Worm (Caenorhabditis elegans): ENCODE results near the gene str-141.

The str-141 gene

DNA sequence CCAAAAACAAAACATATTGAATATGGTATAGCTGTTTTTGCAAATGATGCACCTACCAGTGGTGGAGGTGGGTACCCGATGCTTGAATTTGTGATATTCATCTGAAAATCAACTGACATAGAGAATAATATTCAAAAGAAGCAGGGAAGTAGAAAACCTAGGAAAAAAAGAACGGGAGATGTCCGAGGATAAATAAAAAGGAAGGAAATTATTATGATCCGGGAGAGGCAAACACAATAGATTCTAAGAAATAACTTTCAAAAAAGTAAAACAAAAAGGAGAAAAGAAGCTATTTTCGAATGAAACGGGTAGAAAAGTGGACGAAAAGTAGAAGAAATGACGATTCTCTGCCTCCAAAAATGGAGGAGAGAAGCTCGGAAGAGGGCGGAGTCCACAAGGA lies 29.3 kb upstream of the str-141 start, which contains the start of gene npr-25:
npr-25 (minus strand) TSS at position 101 of the 400 bp plus-strand sequence.
- TF ChIP-seq ztf-4 (tag; optimal IDR thresholded peaks at IDR 0.05) (no peak), elt-3 (tag; optimal IDR thresholded peaks at IDR 0.05) (no peak)

ce11 chrV:11351263-11351662 lies 27.6 kb upstream of the str-141 start:
- TF ChIP-seq ztf-11 (tag; optimal IDR thresholded peaks at IDR 0.05) (no peak), snpc-4 (tag; optimal IDR thresholded peaks at IDR 0.05) (no peak), nhr-11 (tag; optimal IDR thresholded peaks at IDR 0.05) (no peak), mbf-1 (tag; optimal IDR thresholded peaks at IDR 0.05) (no peak), F13H6.1 (tag; optimal IDR thresholded peaks at IDR 0.05) (no peak), sma-3 (GFP tag; optimal IDR thresholded peaks at IDR 0.05) (no peak), elt-1 (tag; optimal IDR thresholded peaks at IDR 0.05) (no peak), unc-55 (GFP tag; optimal IDR thresholded peaks at IDR 0.05) (no peak), sma-9 (GFP tag; optimal IDR thresholded peaks at IDR 0.05) (no peak), sma-9 (tag; optimal IDR thresholded peaks at IDR 0.05) (no peak), gmeb-1 (tag; optimal IDR thresholded peaks at IDR 0.05) (no peak)

DNA sequence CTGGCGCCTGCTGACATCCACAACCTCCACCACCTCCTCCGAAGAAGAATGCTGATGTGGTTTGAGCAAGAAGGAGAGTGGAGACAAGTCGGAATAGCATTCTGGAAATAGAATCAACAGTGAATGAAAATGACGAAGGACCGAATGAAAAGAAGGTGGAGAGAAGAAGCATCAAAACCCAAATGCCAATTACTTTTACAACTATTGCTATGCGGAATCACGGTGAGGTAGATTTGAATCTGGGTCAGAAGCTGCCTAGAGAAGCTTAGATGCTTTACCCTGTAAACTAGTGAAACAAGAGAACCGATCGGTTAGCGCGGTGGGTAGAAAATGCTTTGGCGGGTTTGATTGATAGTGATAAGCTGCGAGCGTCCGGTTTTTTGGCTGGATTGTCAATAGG lies 23.3 kb upstream of the str-141 start, which contains the start of gene grl-7:
grl-7 (minus strand) TSS at position 101 of the 400 bp plus-strand sequence.
- TF ChIP-seq unc-62 (GFP tag; optimal IDR thresholded peaks at IDR 0.05), result no peak
- TF ChIP-seq nhr-129 (tag; optimal IDR thresholded peaks at IDR 0.05), result no peak
- TF ChIP-seq sem-4 (tag; optimal IDR thresholded peaks at IDR 0.05), result no peak
- TF ChIP-seq snpc-4 (tag; optimal IDR thresholded peaks at IDR 0.05), result no peak
- TF ChIP-seq alr-1 (tag; optimal IDR thresholded peaks at IDR 0.05), result no peak
- no peak for TF ChIP-seq fos-1 (tag; optimal IDR thresholded peaks at IDR 0.05)
- TF ChIP-seq elt-3 (tag; optimal IDR thresholded peaks at IDR 0.05), result no peak
- TF ChIP-seq nhr-21 (tag; optimal IDR thresholded peaks at IDR 0.05), result no peak
- TF ChIP-seq Y55F3AM.14 (GFP tag; optimal IDR thresholded peaks at IDR 0.05), result no peak
- TF ChIP-seq ztf-11 (tag; optimal IDR thresholded peaks at IDR 0.05), result no peak
- no peak for TF ChIP-seq C34F6.9 (tag; optimal IDR thresholded peaks at IDR 0.05)
- TF ChIP-seq R02D3.7 (tag; optimal IDR thresholded peaks at IDR 0.05), result no peak
- no peak for TF ChIP-seq elt-1 (tag; optimal IDR thresholded peaks at IDR 0.05)
- no peak for TF ChIP-seq mab-5 (tag; optimal IDR thresholded peaks at IDR 0.05)
- TF ChIP-seq ama-1 (optimal IDR thresholded peaks at IDR 0.05), result no peak
- no peak for TF ChIP-seq nhr-6 (tag; optimal IDR thresholded peaks at IDR 0.05)
- TF ChIP-seq peb-1 (tag; optimal IDR thresholded peaks at IDR 0.05), result no peak
- no peak for TF ChIP-seq mdl-1 (tag; optimal IDR thresholded peaks at IDR 0.05)
- no peak for TF ChIP-seq gmeb-1 (tag; optimal IDR thresholded peaks at IDR 0.05)

DNA sequence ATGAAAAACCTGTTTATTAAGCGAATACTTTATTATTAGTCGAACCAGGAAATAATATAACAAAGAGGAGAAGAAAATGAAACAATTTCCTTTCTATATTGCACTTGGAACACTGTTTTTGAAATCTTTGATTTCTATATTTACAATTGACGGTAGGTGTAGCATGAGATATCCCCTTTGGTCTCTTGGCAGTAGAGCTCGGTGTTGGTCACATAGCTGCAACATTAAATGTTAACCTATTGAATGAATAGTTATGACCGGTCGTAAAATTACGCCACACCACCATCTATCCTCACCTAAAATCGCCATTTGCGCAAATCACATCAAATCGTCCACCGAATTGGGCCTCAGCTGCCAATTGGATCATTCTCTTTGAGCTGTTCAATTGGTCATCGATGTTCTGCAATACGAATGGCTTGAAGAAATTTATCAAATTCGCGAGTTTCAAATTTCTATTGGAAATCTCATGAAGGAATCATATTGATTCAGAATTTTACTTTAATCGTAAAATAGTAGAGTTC lies 21.3 kb upstream of the str-141 start:
- TF ChIP-seq nhr-10 (tag; optimal IDR thresholded peaks at IDR 0.05) (no peak), alr-1 (tag; optimal IDR thresholded peaks at IDR 0.05) (no peak), ama-1 (optimal IDR thresholded peaks at IDR 0.05) (no peak), elt-3 (tag; optimal IDR thresholded peaks at IDR 0.05) (no peak), gmeb-1 (tag; optimal IDR thresholded peaks at IDR 0.05) (no peak), nhr-25 (tag; optimal IDR thresholded peaks at IDR 0.05) (no peak), unc-55 (GFP tag; optimal IDR thresholded peaks at IDR 0.05) (no peak), nhr-129 (tag; optimal IDR thresholded peaks at IDR 0.05) (no peak), snpc-4 (tag; optimal IDR thresholded peaks at IDR 0.05) (no peak)

DNA sequence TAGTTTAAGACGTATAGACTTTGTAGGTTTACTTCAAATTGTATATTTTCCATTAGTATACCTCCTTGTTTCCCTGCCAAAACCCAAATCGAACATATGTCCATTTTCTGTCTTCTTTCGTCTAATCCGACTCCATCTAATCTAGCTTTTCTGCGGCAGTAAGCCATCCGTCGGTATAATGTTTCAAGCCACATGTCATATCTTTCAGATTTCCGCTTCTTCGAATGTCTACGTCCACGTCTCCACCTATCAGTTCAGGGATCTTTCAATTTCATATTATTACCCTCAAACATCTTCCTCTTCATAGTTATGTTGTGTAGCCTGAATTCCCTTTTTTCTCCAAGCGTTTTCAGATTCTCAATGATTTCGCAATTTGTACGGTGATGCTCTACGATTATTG lies 20.5 kb upstream of the str-141 start:
- TF ChIP-seq nhr-11 (tag; optimal IDR thresholded peaks at IDR 0.05), result no peak
- no peak for TF ChIP-seq egl-27 (tag; optimal IDR thresholded peaks at IDR 0.05)
- no peak for TF ChIP-seq nhr-21 (tag; optimal IDR thresholded peaks at IDR 0.05)
- TF ChIP-seq nhr-237 (tag; optimal IDR thresholded peaks at IDR 0.05), result no peak
- TF ChIP-seq ceh-16 (tag; optimal IDR thresholded peaks at IDR 0.05), result no peak
- TF ChIP-seq zag-1 (tag; optimal IDR thresholded peaks at IDR 0.05), result no peak
- TF ChIP-seq ztf-4 (tag; optimal IDR thresholded peaks at IDR 0.05), result no peak
- no peak for TF ChIP-seq ama-1 (optimal IDR thresholded peaks at IDR 0.05)
- TF ChIP-seq fos-1 (tag; optimal IDR thresholded peaks at IDR 0.05), result no peak
- TF ChIP-seq unc-62 (GFP tag; optimal IDR thresholded peaks at IDR 0.05), result no peak
- no peak for TF ChIP-seq nhr-25 (tag; optimal IDR thresholded peaks at IDR 0.05)
- TF ChIP-seq unc-55 (GFP tag; optimal IDR thresholded peaks at IDR 0.05), result no peak
- TF ChIP-seq lin-11 (tag; optimal IDR thresholded peaks at IDR 0.05), result no peak
- TF ChIP-seq lin-13 (GFP tag; optimal IDR thresholded peaks at IDR 0.05), result no peak

Measured in whole organism, L2 larva.